5 fruit fly cellular contexts compared by ENCODE assay signal in genomic region chr3L:12277054-12277879, dm6.
TF ChIP-seq lines count a peak whose summit lies in the region.

Gene Sms, minus strand, starts transcription at chr3L:12277251.
Gene INPP5E, plus strand, starts transcription at chr3L:12277655.

- no peak for TF ChIP-seq CTCF in whole organism, embryonic (GFP tag; optimal IDR thresholded peaks at IDR 0.05; lab: Kevin White, UChicago)

TF ChIP-seq in whole organism, adult, 20 proteins besides CTCF, POLR2A, EP300 and RAD21 (continues in another document):
- TF ChIP-seq CG1620 (GFP tag; optimal IDR thresholded peaks at IDR 0.05; lab: Kevin White, UChicago) (peak; percentile 49), CG14711 (tag; optimal IDR thresholded peaks at IDR 0.05; lab: Kevin White, UChicago) (peak; percentile 68), CG33017 (tag; optimal IDR thresholded peaks at IDR 0.05; lab: Kevin White, UChicago) (no peak), cnc (optimal IDR thresholded peaks at IDR 0.05; lab: Kevin White, UChicago) (no peak), CG5204 (GFP tag; optimal IDR thresholded peaks at IDR 0.05; lab: Kevin White, UChicago) (peak; percentile 20), tj (GFP tag; optimal IDR thresholded peaks at IDR 0.05; lab: Kevin White, UChicago) (peak; percentile 18), ovo (GFP tag; optimal IDR thresholded peaks at IDR 0.05; lab: Kevin White, UChicago) (peak; percentile 32), Crg-1 (GFP tag; optimal IDR thresholded peaks at IDR 0.05; lab: Kevin White, UChicago) (no peak), Hr96 (GFP tag; optimal IDR thresholded peaks at IDR 0.05; lab: Kevin White, UChicago) (peak; percentile 20), cic (GFP tag; optimal IDR thresholded peaks at IDR 0.05; lab: Kevin White, UChicago) (no peak), toe (GFP tag; optimal IDR thresholded peaks at IDR 0.05; lab: Kevin White, UChicago) (peak; percentile 6), CG7101 (tag; optimal IDR thresholded peaks at IDR 0.05; lab: Kevin White, UChicago) (peak; percentile 33), Mnt (GFP tag; optimal IDR thresholded peaks at IDR 0.05; lab: Kevin White, UChicago) (peak; percentile 23), Clk (GFP tag; optimal IDR thresholded peaks at IDR 0.05; lab: Kevin White, UChicago) (no peak), kay (GFP tag; lab: Kevin White, UChicago; ENCODE audit: borderline replicate concordance) (no peak), CG7045 (GFP tag; optimal IDR thresholded peaks at IDR 0.05; lab: Kevin White, UChicago) (peak; percentile 44), CG12768 (GFP tag; optimal IDR thresholded peaks at IDR 0.05; lab: Kevin White, UChicago) (no peak), pad (GFP tag; optimal IDR thresholded peaks at IDR 0.05; lab: Kevin White, UChicago) (peak; percentile 18)

TF ChIP-seq in whole organism, embryonic, 481 proteins besides CTCF, POLR2A, EP300 and RAD21 (continues in another document):
- peak; percentile 31 for TF ChIP-seq pzg (GFP tag; optimal IDR thresholded peaks at IDR 0.05; lab: Kevin White, UChicago)
- peak; percentile 34 for TF ChIP-seq fd96Cb (tag; optimal IDR thresholded peaks at IDR 0.05; lab: Kevin White, UChicago)
- peak; percentile 32; the same call in 1 of the 2 replicates for TF ChIP-seq Poxn (GFP tag; IDR thresholded peaks at IDR 0.05; lab: Robert Waterston, UW)
- TF ChIP-seq CG31388 (GFP tag; optimal IDR thresholded peaks at IDR 0.05; lab: Kevin White, UChicago) = peak; percentile 39
- TF ChIP-seq zen (tag; optimal IDR thresholded peaks at IDR 0.05; lab: Kevin White, UChicago) = peak; percentile 22
- TF ChIP-seq BtbVII (GFP tag; optimal IDR thresholded peaks at IDR 0.05; lab: Kevin White, UChicago) = no peak
- no peak for TF ChIP-seq gro (GFP tag; optimal IDR thresholded peaks at IDR 0.05; lab: Kevin White, UChicago)
- TF ChIP-seq jing (GFP tag; optimal IDR thresholded peaks at IDR 0.05; lab: Kevin White, UChicago) = no peak
- peak; percentile 79 for TF ChIP-seq CG31441 (GFP tag; IDR thresholded peaks at IDR 0.05; lab: Robert Waterston, UW)
- no peak for TF ChIP-seq CG11560 (tag; IDR thresholded peaks at IDR 0.05; lab: Robert Waterston, UW)
- peak; percentile 24 for TF ChIP-seq NfI (GFP tag; optimal IDR thresholded peaks at IDR 0.05; lab: Kevin White, UChicago)
- peak; percentile 11 for TF ChIP-seq Elba2 (GFP tag; optimal IDR thresholded peaks at IDR 0.05; lab: Kevin White, UChicago)
- TF ChIP-seq hth (optimal IDR thresholded peaks at IDR 0.05; lab: Kevin White, UChicago) = no peak
- TF ChIP-seq CG12104 (GFP tag; optimal IDR thresholded peaks at IDR 0.05; lab: Kevin White, UChicago) = peak; percentile 45
- peak; percentile 44 for TF ChIP-seq unpg (GFP tag; optimal IDR thresholded peaks at IDR 0.05; lab: Kevin White, UChicago)
- TF ChIP-seq jumu (GFP tag; optimal IDR thresholded peaks at IDR 0.05; lab: Kevin White, UChicago) = no peak
- peak; percentile 13 for TF ChIP-seq gcm (GFP tag; optimal IDR thresholded peaks at IDR 0.05; lab: Kevin White, UChicago)
- TF ChIP-seq CG17361 (GFP tag; IDR thresholded peaks at IDR 0.05; lab: Robert Waterston, UW) = peak; percentile 84
- TF ChIP-seq mld (GFP tag; IDR thresholded peaks at IDR 0.05; lab: Robert Waterston, UW; ENCODE audit: partially characterized antibody) = peak; percentile 72

TF ChIP-seq in whole organism, prepupa, 60 proteins besides CTCF, POLR2A, EP300 and RAD21 (continues in another document):
- TF ChIP-seq Smox (GFP tag; optimal IDR thresholded peaks at IDR 0.05; lab: Kevin White, UChicago) (peak; percentile 25), spab (GFP tag; optimal IDR thresholded peaks at IDR 0.05; lab: Kevin White, UChicago) (no peak), CG10631 (GFP tag; optimal IDR thresholded peaks at IDR 0.05; lab: Kevin White, UChicago) (peak; percentile 66), CG4318 (GFP tag; optimal IDR thresholded peaks at IDR 0.05; lab: Kevin White, UChicago) (no peak), Eip78C (GFP tag; lab: Kevin White, UChicago) (peak; percentile 61), dac (GFP tag; optimal IDR thresholded peaks at IDR 0.05; lab: Kevin White, UChicago) (peak; percentile 10), fd59A (GFP tag; optimal IDR thresholded peaks at IDR 0.05; lab: Kevin White, UChicago) (no peak), Eip93F (GFP tag; optimal IDR thresholded peaks at IDR 0.05; lab: Kevin White, UChicago) (no peak), CG6276 (GFP tag; optimal IDR thresholded peaks at IDR 0.05; lab: Kevin White, UChicago) (no peak), CG7368 (GFP tag; optimal IDR thresholded peaks at IDR 0.05; lab: Kevin White, UChicago) (no peak), pdm3 (GFP tag; optimal IDR thresholded peaks at IDR 0.05; lab: Kevin White, UChicago) (peak; percentile 52), CG3919 (GFP tag; optimal IDR thresholded peaks at IDR 0.05; lab: Kevin White, UChicago) (peak; percentile 29), svp (GFP tag; lab: Kevin White, UChicago) (peak; percentile 68), CG10669 (GFP tag; optimal IDR thresholded peaks at IDR 0.05; lab: Kevin White, UChicago) (peak; percentile 4), CG8632 (GFP tag; optimal IDR thresholded peaks at IDR 0.05; lab: Kevin White, UChicago) (peak; percentile 35), topi (GFP tag; optimal IDR thresholded peaks at IDR 0.05; lab: Kevin White, UChicago) (peak; percentile 28), net (GFP tag; optimal IDR thresholded peaks at IDR 0.05; lab: Kevin White, UChicago) (no peak), CG6792 (GFP tag; optimal IDR thresholded peaks at IDR 0.05; lab: Kevin White, UChicago) (no peak), fd85E (GFP tag; optimal IDR thresholded peaks at IDR 0.05; lab: Kevin White, UChicago) (no peak), Hr38 (GFP tag; optimal IDR thresholded peaks at IDR 0.05; lab: Kevin White, UChicago) (no peak), Hr4 (GFP tag; optimal IDR thresholded peaks at IDR 0.05; lab: Kevin White, UChicago) (peak; percentile 47)

TF ChIP-seq in whole organism, pupa, 21 proteins besides CTCF, POLR2A, EP300 and RAD21:
- TF ChIP-seq Pif1B (GFP tag; optimal IDR thresholded peaks at IDR 0.05; lab: Kevin White, UChicago) (peak; percentile 0), Snoo (tag; optimal IDR thresholded peaks at IDR 0.05; lab: Kevin White, UChicago) (no peak), CG4496 (GFP tag; IDR thresholded peaks at IDR 0.05; lab: Robert Waterston, UW) (peak; percentile 68), rn (GFP tag; IDR thresholded peaks at IDR 0.05; lab: Robert Waterston, UW) (no peak), Pif1A (GFP tag; optimal IDR thresholded peaks at IDR 0.05; lab: Kevin White, UChicago) (no peak), CG8301 (tag; optimal IDR thresholded peaks at IDR 0.05; lab: Kevin White, UChicago) (no peak), CG34367 (tag; optimal IDR thresholded peaks at IDR 0.05; lab: Kevin White, UChicago) (no peak), CG14655 (GFP tag; optimal IDR thresholded peaks at IDR 0.05; lab: Kevin White, UChicago) (peak; percentile 40), CG17806 (tag; optimal IDR thresholded peaks at IDR 0.05; lab: Kevin White, UChicago) (no peak), CG10348 (GFP tag; IDR thresholded peaks at IDR 0.05; lab: Robert Waterston, UW) (no peak), CG8159 (tag; optimal IDR thresholded peaks at IDR 0.05; lab: Kevin White, UChicago) (peak; percentile 60), CG12605 (GFP tag; IDR thresholded peaks at IDR 0.05; lab: Robert Waterston, UW) (no peak), gl (tag; optimal IDR thresholded peaks at IDR 0.05; lab: Kevin White, UChicago) (no peak), CG15710 (tag; optimal IDR thresholded peaks at IDR 0.05; lab: Kevin White, UChicago) (peak; percentile 37), EcR (GFP tag; optimal IDR thresholded peaks at IDR 0.05; lab: Kevin White, UChicago) (no peak), Ets98B (GFP tag; IDR thresholded peaks at IDR 0.05; lab: Robert Waterston, UW) (no peak; the same call in 1 of the 2 replicates), D1 (tag; optimal IDR thresholded peaks at IDR 0.05; lab: Kevin White, UChicago) (no peak), fd96Ca (GFP tag; IDR thresholded peaks at IDR 0.05; lab: Robert Waterston, UW) (no peak), CG13204 (GFP tag; optimal IDR thresholded peaks at IDR 0.05; lab: Kevin White, UChicago) (no peak)
TF ChIP-seq in whole organism, pupa: peak in this region for 5.

TF ChIP-seq in whole organism, wandering third instar larva, 38 proteins besides CTCF, POLR2A, EP300 and RAD21 (continues in another document):
- TF ChIP-seq N (GFP tag; optimal IDR thresholded peaks at IDR 0.05; lab: Kevin White, UChicago) (no peak), Abd-B (GFP tag; optimal IDR thresholded peaks at IDR 0.05; lab: Kevin White, UChicago) (no peak), HLH106 (tag; optimal IDR thresholded peaks at IDR 0.05; lab: Kevin White, UChicago) (peak; percentile 61), rgr (GFP tag; optimal IDR thresholded peaks at IDR 0.05; lab: Kevin White, UChicago) (peak; percentile 46), Vsx2 (GFP tag; optimal IDR thresholded peaks at IDR 0.05; lab: Kevin White, UChicago; ENCODE audit: partially characterized antibody) (no peak), Sp1 (GFP tag; optimal IDR thresholded peaks at IDR 0.05; lab: Kevin White, UChicago) (peak; percentile 34), tai (GFP tag; optimal IDR thresholded peaks at IDR 0.05; lab: Kevin White, UChicago) (no peak), lola (GFP tag; optimal IDR thresholded peaks at IDR 0.05; lab: Kevin White, UChicago) (no peak), br (GFP tag; optimal IDR thresholded peaks at IDR 0.05; lab: Kevin White, UChicago) (no peak), dl (GFP tag; optimal IDR thresholded peaks at IDR 0.05; lab: Kevin White, UChicago; ENCODE audit: insufficient read depth in 1 of 2, partially characterized antibody in 2 of 2) (no peak), CG32264 (GFP tag; optimal IDR thresholded peaks at IDR 0.05; lab: Kevin White, UChicago) (no peak), foxo (GFP tag; optimal IDR thresholded peaks at IDR 0.05; lab: Kevin White, UChicago) (peak in 1 of 2 experiments; percentile 60), Rel (GFP tag; optimal IDR thresholded peaks at IDR 0.05; lab: Kevin White, UChicago) (no peak), Rel (tag; optimal IDR thresholded peaks at IDR 0.05; lab: Kevin White, UChicago) (peak; percentile 94), Jra (GFP tag; optimal IDR thresholded peaks at IDR 0.05; lab: Kevin White, UChicago) (no peak), jim (GFP tag; optimal IDR thresholded peaks at IDR 0.05; lab: Kevin White, UChicago) (no peak), Dif (GFP tag; optimal IDR thresholded peaks at IDR 0.05; lab: Kevin White, UChicago; ENCODE audit: partially characterized antibody) (no peak), woc (GFP tag; optimal IDR thresholded peaks at IDR 0.05; lab: Kevin White, UChicago) (peak; percentile 16), usp (GFP tag; optimal IDR thresholded peaks at IDR 0.05; lab: Kevin White, UChicago) (no peak), Hnf4 (GFP tag; optimal IDR thresholded peaks at IDR 0.05; lab: Kevin White, UChicago) (no peak), pan (optimal IDR thresholded peaks at IDR 0.05; lab: Kevin White, UChicago) (no peak), Hr78 (GFP tag; optimal IDR thresholded peaks at IDR 0.05; lab: Kevin White, UChicago) (no peak), Hr83 (GFP tag; optimal IDR thresholded peaks at IDR 0.05; lab: Kevin White, UChicago; ENCODE audit: poor library complexity, severe bottlenecking) (peak; percentile 85), Myc (optimal IDR thresholded peaks at IDR 0.05; lab: Kevin White, UChicago) (no peak), OdsH (GFP tag; optimal IDR thresholded peaks at IDR 0.05; lab: Kevin White, UChicago) (peak; percentile 31)
